Fruit fly (Drosophila melanogaster) whole organism, embryonic: ENCODE data around the gene CG18131.

Source experiments
- CG6854 ChIP-seq: fragments of 200-800 bp; sonication (Bioruptor generic); optimal IDR thresholded peaks from 3 replicates; lab custom pipeline; 2017; ENCODE audit warnings: missing biosample characterization, mild to moderate bottlenecking, missing genetic modification characterization
- sens-2 ChIP-seq: fragments of 200-800 bp; sonication (Bioruptor generic); IDR thresholded peaks from 2 replicates; pipeline ENCODE4 v1.3.6; 2022; ENCODE audit warnings: missing biosample characterization, missing genetic modification characterization

DNA sequence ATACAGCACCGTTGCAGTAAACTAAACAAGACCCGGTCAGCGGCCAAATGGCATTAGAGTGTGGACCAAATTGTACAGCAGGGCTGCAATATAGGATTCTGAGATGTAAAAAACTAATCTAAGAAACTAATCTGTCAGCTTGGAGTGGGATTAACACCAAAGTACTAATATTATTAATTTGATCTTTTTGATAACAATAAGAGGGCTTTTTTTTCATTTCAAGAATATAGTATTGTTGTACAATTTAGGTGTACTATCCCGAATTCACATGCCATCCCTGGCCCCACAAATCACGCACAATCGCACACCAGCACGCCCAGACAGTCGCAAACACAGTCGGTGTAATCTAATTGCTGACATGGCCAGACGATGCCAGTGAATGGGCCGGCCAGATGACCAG is 37.7 kb upstream of the CG18131 start:
- TF ChIP-seq CG6854 (GFP tag; lab: Kevin White, UChicago) (no peak), sens-2 (no peak)
